Fruit fly (Drosophila melanogaster): ENCODE measurements around the gene sn.

Gene sn

DNA sequence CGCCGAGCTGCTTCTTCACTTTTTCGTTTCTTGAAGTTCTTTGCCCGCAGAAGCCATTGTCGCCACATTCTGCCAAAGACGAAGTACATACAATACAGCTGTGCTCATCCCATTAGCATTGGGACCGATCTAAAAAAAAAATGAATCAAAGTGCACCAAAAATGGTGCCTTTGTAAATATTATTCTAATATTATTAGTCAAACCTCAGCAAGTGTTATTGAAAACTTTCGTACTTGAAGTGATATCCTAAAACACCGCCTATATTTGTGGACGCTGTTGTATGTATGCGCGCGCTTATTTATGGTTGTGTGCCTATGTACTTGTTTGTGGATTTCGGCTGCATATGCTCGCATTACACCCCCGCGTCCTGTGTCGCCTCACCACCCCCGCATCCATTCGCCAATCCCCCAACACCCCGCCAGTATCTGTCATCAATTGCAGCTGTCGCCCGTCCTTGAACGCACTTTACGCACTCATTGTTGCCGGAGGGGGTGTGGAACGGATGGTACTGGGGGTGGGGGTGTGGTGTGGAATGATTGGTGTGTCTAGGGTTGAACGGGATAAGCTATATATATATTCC is 8.6 kb downstream of the sn start (continued):
- peak; percentile 91 for TF ChIP-seq Oli (tag; optimal IDR thresholded peaks at IDR 0.05)
- peak; percentile 72 for TF ChIP-seq CG6272 (GFP tag; IDR thresholded peaks at IDR 0.05)
- TF ChIP-seq gcm2 (GFP tag; optimal IDR thresholded peaks at IDR 0.05) = peak; percentile 46
- TF ChIP-seq pan (optimal IDR thresholded peaks at IDR 0.05) = no peak
- TF ChIP-seq pan (GFP tag; optimal IDR thresholded peaks at IDR 0.05 in 1 of 2, IDR thresholded peaks at IDR 0.05 in 1 of 2) = peak in 1 of 2 experiments; percentile 93
- TF ChIP-seq CG3726 (GFP tag; IDR thresholded peaks at IDR 0.05) = peak; percentile 89
- TF ChIP-seq maf-S (GFP tag; optimal IDR thresholded peaks at IDR 0.05) = peak; percentile 33
- TF ChIP-seq Usf (GFP tag; optimal IDR thresholded peaks at IDR 0.05) = peak; percentile 55
- TF ChIP-seq CG6254 (GFP tag; optimal IDR thresholded peaks at IDR 0.05) = peak; percentile 89
- peak; percentile 28 for TF ChIP-seq fd102C (GFP tag; optimal IDR thresholded peaks at IDR 0.05)
- no peak for TF ChIP-seq CG9876 (GFP tag; optimal IDR thresholded peaks at IDR 0.05)
- peak; percentile 11 for TF ChIP-seq CG10565 (GFP tag; optimal IDR thresholded peaks at IDR 0.05)
- TF ChIP-seq Opbp (GFP tag; IDR thresholded peaks at IDR 0.05; ENCODE audit: partially characterized antibody) = no peak
- peak; percentile 72 for TF ChIP-seq cato (GFP tag; optimal IDR thresholded peaks at IDR 0.05; ENCODE audit: borderline replicate concordance)
- peak; percentile 92 for TF ChIP-seq dmrt99B (tag; optimal IDR thresholded peaks at IDR 0.05)
- peak; percentile 79 for TF ChIP-seq lilli (GFP tag; optimal IDR thresholded peaks at IDR 0.05)
- TF ChIP-seq schlank (tag; optimal IDR thresholded peaks at IDR 0.05) = peak; percentile 65
- TF ChIP-seq Dip3 (GFP tag; optimal IDR thresholded peaks at IDR 0.05) = peak; percentile 44
- TF ChIP-seq CG8290 (GFP tag; optimal IDR thresholded peaks at IDR 0.05) = peak; percentile 52
- TF ChIP-seq CG8290 (tag; optimal IDR thresholded peaks at IDR 0.05) = peak in 1 of 2 experiments; percentile 84
- TF ChIP-seq pb (GFP tag; optimal IDR thresholded peaks at IDR 0.05) = peak; percentile 33
- peak; percentile 68 for TF ChIP-seq Vsx1 (GFP tag; optimal IDR thresholded peaks at IDR 0.05)
- TF ChIP-seq Side (GFP tag; optimal IDR thresholded peaks at IDR 0.05) = peak; percentile 51
- TF ChIP-seq CG4360 (GFP tag; IDR thresholded peaks at IDR 0.05) = peak; percentile 52
- TF ChIP-seq zf30C (GFP tag; optimal IDR thresholded peaks at IDR 0.05) = no peak
- TF ChIP-seq amos (GFP tag; IDR thresholded peaks at IDR 0.05; ENCODE audit: partially characterized antibody) = no peak
- TF ChIP-seq insv (GFP tag; optimal IDR thresholded peaks at IDR 0.05) = peak in 1 of 2 experiments; percentile 6
- TF ChIP-seq CG10274 (GFP tag; optimal IDR thresholded peaks at IDR 0.05) = peak; percentile 55
- TF ChIP-seq HHEX (GFP tag; optimal IDR thresholded peaks at IDR 0.05) = peak; percentile 90
- peak; percentile 88 for TF ChIP-seq CG11695 (GFP tag; IDR thresholded peaks at IDR 0.05)
- TF ChIP-seq CG5245 (GFP tag; optimal IDR thresholded peaks at IDR 0.05) = peak; percentile 90
- peak; percentile 62 for TF ChIP-seq trh (GFP tag; optimal IDR thresholded peaks at IDR 0.05)
- peak; percentile 81 for TF ChIP-seq zen (tag; optimal IDR thresholded peaks at IDR 0.05)
- peak; percentile 48 for TF ChIP-seq kni (GFP tag; optimal IDR thresholded peaks at IDR 0.05)
- TF ChIP-seq CG8089 (GFP tag; optimal IDR thresholded peaks at IDR 0.05) = peak; percentile 56
- peak in 1 of 2 experiments; percentile 82 for TF ChIP-seq Eip74EF (GFP tag; optimal IDR thresholded peaks at IDR 0.05)
- peak; percentile 94 for TF ChIP-seq ken (GFP tag; IDR thresholded peaks at IDR 0.05)
- TF ChIP-seq CG7928 (GFP tag; optimal IDR thresholded peaks at IDR 0.05) = no peak
- no peak for TF ChIP-seq emc (GFP tag; optimal IDR thresholded peaks at IDR 0.05)
- TF ChIP-seq CG9817 (tag; optimal IDR thresholded peaks at IDR 0.05) = peak; percentile 74
- TF ChIP-seq al (GFP tag; IDR thresholded peaks at IDR 0.05) = peak; percentile 52; the same call in 1 of the 2 replicates
- no peak for TF ChIP-seq Hr39 (optimal IDR thresholded peaks at IDR 0.05)
- peak; percentile 75 for TF ChIP-seq CG9437 (GFP tag; optimal IDR thresholded peaks at IDR 0.05)
- TF ChIP-seq org-1 (GFP tag; optimal IDR thresholded peaks at IDR 0.05) = peak; percentile 85
- TF ChIP-seq CG8478 (optimal IDR thresholded peaks at IDR 0.05) = no peak
- TF ChIP-seq ci (GFP tag; IDR thresholded peaks at IDR 0.05) = peak; percentile 95
- peak; percentile 16 for TF ChIP-seq Nf-YC (tag; optimal IDR thresholded peaks at IDR 0.05)
- peak; percentile 89 for TF ChIP-seq stc (GFP tag; IDR thresholded peaks at IDR 0.05)
- TF ChIP-seq CG10959 (GFP tag; IDR thresholded peaks at IDR 0.05) = peak; percentile 82
- peak; percentile 72 for TF ChIP-seq wek (GFP tag; optimal IDR thresholded peaks at IDR 0.05)
- TF ChIP-seq CG2678 (tag; optimal IDR thresholded peaks at IDR 0.05) = peak; percentile 90

All from whole organism, embryonic.